Worm (Caenorhabditis elegans) whole organism, L4/young adult: ENCODE measurements around the gene C10A4.4.

Source experiments
- W03F9.2 ChIP-seq: fragments of 150-350 bp; optimal IDR thresholded peaks from 2 replicates; lab custom pipeline; 2014; ENCODE audit warnings: missing biosample characterization, missing genetic modification characterization
- dao-5 ChIP-seq: sonication (generic microtip); optimal IDR thresholded peaks from 2 replicates; lab custom pipeline; 2016; ENCODE audit warnings: missing genotype, missing genetic modification characterization, moderate library complexity, missing compliant biosample characterization
- him-1 ChIP-seq: sonication (generic microtip); optimal IDR thresholded peaks from 2 replicates; lab custom pipeline; 2016; ENCODE audit warnings: missing genotype, missing genetic modification reagents, missing genetic modification characterization, missing compliant biosample characterization

- no peak for TF ChIP-seq dao-5 (tag; lab: Kevin White, UChicago)
- TF ChIP-seq W03F9.2 (tag; lab: Kevin White, UChicago) = no peak
- no peak for TF ChIP-seq him-1 (tag; lab: Kevin White, UChicago)
Measured at ce11 chrX:7437949-7438348, 37.1 kb downstream of the C10A4.4 start, which contains the start of gene C01C10.2.
